Worm (Caenorhabditis elegans) whole organism, L2 larva: ENCODE measurements around the gene ifet-1.

Experiments
- C34F6.9 ChIP-seq: fragments of 150-350 bp; optimal IDR thresholded peaks from 2 replicates; lab custom pipeline; 2014; ENCODE audit warnings: missing biosample characterization, missing genetic modification characterization
- F13H6.1 ChIP-seq: sonication (generic microtip); optimal IDR thresholded peaks from 2 replicates; lab custom pipeline; 2016; ENCODE audit warnings: missing genetic modification characterization, missing compliant biosample characterization
- R02D3.7 ChIP-seq: fragments of 150-350 bp; optimal IDR thresholded peaks from 2 replicates; lab custom pipeline; 2014; ENCODE audit warnings: missing biosample characterization, missing genetic modification characterization
- Y55F3AM.14 ChIP-seq: fragments of 200-800 bp; sonication (Bioruptor generic); optimal IDR thresholded peaks from 2 replicates; lab custom pipeline; 2018; ENCODE audit warnings: mild to moderate bottlenecking, missing genetic modification characterization, missing compliant biosample characterization
- ZK546.5 ChIP-seq: sonication (generic microtip); optimal IDR thresholded peaks from 2 replicates; lab custom pipeline; 2017; ENCODE audit warnings: missing biosample characterization, missing genetic modification characterization
- blmp-1 ChIP-seq: sonication (generic microtip); optimal IDR thresholded peaks from 2 replicates; lab custom pipeline; 2017; ENCODE audit warnings: missing genetic modification characterization, mild to moderate bottlenecking, missing compliant biosample characterization, antibody characterized with exemption, moderate library complexity; ENCODE audit not compliant: insufficient read depth
- ceh-16 ChIP-seq: fragments of 150-350 bp; optimal IDR thresholded peaks from 2 replicates; lab custom pipeline; 2014; ENCODE audit warnings: missing biosample characterization, missing genetic modification characterization
- ceh-82 ChIP-seq: fragments of 150-350 bp; optimal IDR thresholded peaks from 2 replicates; lab custom pipeline; 2014; ENCODE audit warnings: missing biosample characterization, missing genetic modification characterization
- crh-2 ChIP-seq: sonication (generic microtip); optimal IDR thresholded peaks from 2 replicates; lab custom pipeline; 2017; ENCODE audit warnings: missing biosample characterization, missing genetic modification characterization
- dmd-4 ChIP-seq: sonication (generic microtip); optimal IDR thresholded peaks from 2 replicates; lab custom pipeline; 2017; ENCODE audit warnings: missing biosample characterization, missing genetic modification characterization
- egl-27 ChIP-seq: sonication (generic microtip); optimal IDR thresholded peaks from 3 replicates; lab custom pipeline; 2017; ENCODE audit warnings: missing biosample characterization, missing genetic modification reagents, missing genetic modification characterization
- elt-1 ChIP-seq: fragments of 150-350 bp; optimal IDR thresholded peaks from 2 replicates; lab custom pipeline; 2014; ENCODE audit warnings: missing biosample characterization, missing genetic modification characterization
- elt-3 ChIP-seq: sonication (generic microtip); optimal IDR thresholded peaks from 2 replicates; lab custom pipeline; 2017; ENCODE audit warnings: missing biosample characterization, missing genetic modification characterization
- fos-1 ChIP-seq: fragments of 150-350 bp; optimal IDR thresholded peaks from 2 replicates; lab custom pipeline; 2014; ENCODE audit warnings: missing biosample characterization, missing genetic modification characterization
- gmeb-1 ChIP-seq: fragments of 150-350 bp; optimal IDR thresholded peaks from 2 replicates; lab custom pipeline; 2014; ENCODE audit warnings: missing biosample characterization, missing genetic modification characterization
- lin-11 ChIP-seq: fragments of 150-350 bp; sonication (generic microtip); optimal IDR thresholded peaks from 2 replicates; lab custom pipeline; 2014; ENCODE audit warnings: missing biosample characterization, missing genetic modification characterization, inconsistent platforms, mixed read lengths
- lin-13 ChIP-seq: fragments of 150-350 bp; optimal IDR thresholded peaks from 2 replicates; lab custom pipeline; 2014; ENCODE audit warnings: missing biosample characterization, missing genetic modification reagents, missing genetic modification characterization
- lin-39 ChIP-seq: fragments of 150-350 bp; optimal IDR thresholded peaks from 2 replicates; lab custom pipeline; 2014; ENCODE audit warnings: missing biosample characterization, missing genetic modification reagents, missing genetic modification characterization
- lsy-2 ChIP-seq, 2 experiments: fragments of 150-350 bp in 1 of 2; sonication (generic microtip) in 1 of 2; optimal IDR thresholded peaks; 2 replicates each; lab custom pipeline; 2014 to 2017; ENCODE audit warnings: missing biosample characterization in 2 of 2, missing genetic modification characterization in 2 of 2
- mdl-1 ChIP-seq, 2 experiments: fragments of 150-350 bp in 1 of 2; sonication (generic microtip) in 1 of 2; optimal IDR thresholded peaks; 2 replicates each; lab custom pipeline; 2017; ENCODE audit warnings: missing biosample characterization in 2 of 2, missing genetic modification characterization in 2 of 2
- nhr-10 ChIP-seq: sonication (generic microtip); optimal IDR thresholded peaks from 2 replicates; lab custom pipeline; 2017; ENCODE audit warnings: missing biosample characterization, missing genetic modification characterization
- nhr-11 ChIP-seq: fragments of 150-350 bp; optimal IDR thresholded peaks from 2 replicates; lab custom pipeline; 2014; ENCODE audit warnings: missing biosample characterization, missing genetic modification characterization
- nhr-129 ChIP-seq: fragments of 150-350 bp; optimal IDR thresholded peaks from 2 replicates; lab custom pipeline; 2014; ENCODE audit warnings: missing biosample characterization, missing genetic modification characterization
- nhr-21 ChIP-seq: fragments of 150-350 bp; optimal IDR thresholded peaks from 2 replicates; lab custom pipeline; 2014; ENCODE audit warnings: missing biosample characterization, missing genetic modification characterization
- nhr-237 ChIP-seq: fragments of 150-350 bp; optimal IDR thresholded peaks from 2 replicates; lab custom pipeline; 2014; ENCODE audit warnings: missing biosample characterization, missing genetic modification characterization
- nhr-25 ChIP-seq: fragments of 150-350 bp; sonication (generic microtip); optimal IDR thresholded peaks from 3 replicates; lab custom pipeline; 2014; ENCODE audit warnings: missing biosample characterization, missing genetic modification characterization
- nhr-6 ChIP-seq: fragments of 150-350 bp; optimal IDR thresholded peaks from 2 replicates; lab custom pipeline; 2014; ENCODE audit warnings: missing biosample characterization, missing genetic modification characterization
- nhr-77 ChIP-seq: fragments of 150-350 bp; optimal IDR thresholded peaks from 2 replicates; lab custom pipeline; 2014; ENCODE audit warnings: missing biosample characterization, missing genetic modification characterization
- sem-4 ChIP-seq: fragments of 150-350 bp; optimal IDR thresholded peaks from 2 replicates; lab custom pipeline; 2014; ENCODE audit warnings: missing biosample characterization, missing genetic modification reagents, missing genetic modification characterization
- skn-1 ChIP-seq: sonication (generic microtip); optimal IDR thresholded peaks from 2 replicates; lab custom pipeline; 2017; ENCODE audit warnings: missing biosample characterization, missing genetic modification characterization
- sma-3 ChIP-seq: sonication (generic microtip); optimal IDR thresholded peaks from 2 replicates; lab custom pipeline; 2016; ENCODE audit warnings: missing genetic modification reagents, missing genetic modification characterization, missing compliant biosample characterization
- sma-9 ChIP-seq, 2 experiments: fragments of 150-350 bp in 1 of 2; sonication (generic microtip) in 1 of 2; optimal IDR thresholded peaks; 2 replicates each; lab custom pipeline; 2014 to 2016; ENCODE audit warnings: missing genetic modification characterization in 2 of 2, mild to moderate bottlenecking in 1 of 2, missing biosample characterization in 1 of 2, missing compliant biosample characterization in 1 of 2, missing genetic modification reagents in 1 of 2, moderate library complexity in 1 of 2
- unc-39 ChIP-seq: fragments of 150-350 bp; optimal IDR thresholded peaks from 2 replicates; lab custom pipeline; 2014; ENCODE audit warnings: missing biosample characterization, missing genetic modification characterization
- unc-55 ChIP-seq: fragments of 150-350 bp; sonication (generic microtip); optimal IDR thresholded peaks from 3 replicates; lab custom pipeline; 2014; ENCODE audit warnings: missing biosample characterization, missing genetic modification reagents, missing genetic modification characterization
- ztf-1 ChIP-seq: fragments of 200-800 bp; sonication (Bioruptor generic); conservative IDR thresholded peaks from 2 replicates; pipeline ENCODE4 v1.3.6; 2022; ENCODE audit warnings: missing genetic modification characterization, missing compliant biosample characterization
- ztf-11 ChIP-seq: sonication (generic microtip); optimal IDR thresholded peaks from 2 replicates; lab custom pipeline; 2017; ENCODE audit warnings: missing biosample characterization, missing genetic modification characterization
- ztf-4 ChIP-seq: fragments of 150-350 bp; optimal IDR thresholded peaks from 2 replicates; lab custom pipeline; 2014; ENCODE audit warnings: missing biosample characterization, missing genetic modification characterization

Gene ifet-1

DNA sequence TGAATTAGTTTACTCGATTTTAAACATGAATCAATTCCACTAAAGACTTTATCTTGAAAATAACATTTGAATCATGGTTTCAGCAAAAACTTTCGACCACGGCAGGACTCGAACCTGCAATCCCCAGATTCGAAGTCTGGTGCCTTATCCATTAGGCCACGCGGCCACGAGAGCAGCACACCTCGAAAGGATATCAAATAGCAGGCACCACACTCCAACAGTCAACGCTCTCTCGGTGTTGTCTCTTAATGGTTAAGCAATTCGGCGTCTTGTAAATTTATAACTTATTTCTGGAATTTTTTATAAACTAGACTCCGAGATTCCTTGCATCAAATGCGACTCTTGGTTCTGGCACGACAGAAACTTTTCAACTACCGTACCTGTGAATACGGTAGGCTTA is 4.2 kb downstream of the ifet-1 start:
- TF ChIP-seq elt-3 (tag; lab: Kevin White, UChicago) (no peak), lin-13 (peak; percentile 56), unc-39 (tag; lab: Kevin White, UChicago) (no peak), mdl-1 (tag; optimal IDR thresholded peaks at IDR 0.05; lab: Kevin White, UChicago) (no peak), unc-55 (GFP tag; lab: Kevin White, UChicago) (peak; percentile 52), egl-27 (tag; lab: Kevin White, UChicago) (no peak), nhr-10 (tag; lab: Kevin White, UChicago) (no peak), sma-9 (GFP tag; optimal IDR thresholded peaks at IDR 0.05; lab: Kevin White, UChicago) (peak; percentile 55), sma-9 (tag; optimal IDR thresholded peaks at IDR 0.05; lab: Kevin White, UChicago) (no peak), crh-2 (tag; lab: Kevin White, UChicago) (peak; percentile 61), ceh-82 (no peak), nhr-11 (tag; lab: Kevin White, UChicago) (no peak), nhr-77 (no peak), nhr-21 (tag; lab: Kevin White, UChicago) (peak; percentile 74), nhr-237 (no peak), dmd-4 (tag; lab: Kevin White, UChicago) (no peak), ztf-4 (peak; percentile 2), Y55F3AM.14 (GFP tag; lab: Kevin White, UChicago) (peak; percentile 63), sem-4 (tag; lab: Kevin White, UChicago) (peak; percentile 45), fos-1 (tag; lab: Kevin White, UChicago) (peak; percentile 59), nhr-129 (tag; lab: Kevin White, UChicago) (peak; percentile 73), ztf-1 (GFP tag; lab: Robert Waterston, UW) (no peak), sma-3 (GFP tag; lab: Kevin White, UChicago) (peak; percentile 63), ZK546.5 (tag; lab: Kevin White, UChicago) (no peak), C34F6.9 (peak; percentile 44), F13H6.1 (tag; lab: Kevin White, UChicago) (peak; percentile 55), gmeb-1 (peak; percentile 50), skn-1 (tag; lab: Kevin White, UChicago) (no peak), ztf-11 (tag; lab: Kevin White, UChicago) (no peak), lin-11 (tag; lab: Kevin White, UChicago) (peak; percentile 35), lsy-2 (tag; optimal IDR thresholded peaks at IDR 0.05; lab: Kevin White, UChicago) (peak; percentile 61 to 78), blmp-1 (tag; lab: Kevin White, UChicago) (peak; percentile 4), elt-1 (tag; lab: Kevin White, UChicago) (no peak), nhr-25 (tag; lab: Kevin White, UChicago) (peak; percentile 30)

DNA sequence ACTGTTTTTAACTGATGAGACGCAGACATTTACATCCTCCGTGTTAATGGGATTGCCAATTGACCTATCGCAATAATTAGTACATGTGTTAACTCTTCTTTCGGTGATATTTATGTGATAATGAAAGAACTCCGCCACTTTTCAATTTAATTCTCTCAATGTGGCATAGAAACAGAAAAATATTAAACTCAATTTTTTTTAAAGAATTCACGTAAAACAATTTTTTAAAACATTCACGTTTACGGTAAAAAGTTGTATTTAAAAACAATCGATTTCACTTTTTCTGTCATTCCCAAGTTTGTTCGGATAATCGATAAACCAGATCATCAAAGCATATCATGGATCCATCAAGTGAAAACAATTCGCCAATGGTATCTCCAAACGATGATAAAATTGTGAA is 6.1 kb downstream of the ifet-1 start, which contains the start of gene mstr-2:
Gene mstr-2, plus strand, starts transcription at position 301 of the 400 bp plus-strand sequence.
- TF ChIP-seq lin-39 (tag; lab: Kevin White, UChicago) (no peak), ceh-16 (no peak), ztf-1 (GFP tag; lab: Robert Waterston, UW) (no peak), nhr-6 (tag; lab: Kevin White, UChicago) (no peak), R02D3.7 (tag; lab: Kevin White, UChicago) (no peak), lin-13 (no peak), egl-27 (tag; lab: Kevin White, UChicago) (no peak), nhr-129 (tag; lab: Kevin White, UChicago) (no peak)

DNA sequence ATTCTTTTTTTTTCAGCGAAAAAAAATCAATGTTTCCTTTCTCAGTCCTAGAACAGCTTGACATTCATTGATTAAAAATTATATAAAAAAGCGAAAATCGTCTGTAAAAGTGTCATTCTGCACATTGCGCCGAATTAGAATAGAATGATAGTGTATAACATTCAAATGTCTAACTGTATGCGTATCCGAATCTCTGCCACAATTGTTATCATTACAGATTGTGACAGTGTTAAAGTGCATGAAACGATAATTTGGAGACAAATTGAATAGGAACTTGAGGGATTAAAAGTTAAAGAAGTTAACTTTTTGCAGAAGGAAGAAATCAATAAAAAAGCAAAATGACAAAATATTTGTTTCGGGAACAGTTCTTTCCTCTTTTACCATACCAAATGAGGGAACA is 6.6 kb downstream of the ifet-1 start:
- peak; percentile 72 for TF ChIP-seq fos-1 (tag; lab: Kevin White, UChicago)
- no peak for TF ChIP-seq elt-3 (tag; lab: Kevin White, UChicago)
- TF ChIP-seq sma-9 (GFP tag; optimal IDR thresholded peaks at IDR 0.05; lab: Kevin White, UChicago), result peak; percentile 31
- no peak for TF ChIP-seq sma-9 (tag; optimal IDR thresholded peaks at IDR 0.05; lab: Kevin White, UChicago)

DNA sequence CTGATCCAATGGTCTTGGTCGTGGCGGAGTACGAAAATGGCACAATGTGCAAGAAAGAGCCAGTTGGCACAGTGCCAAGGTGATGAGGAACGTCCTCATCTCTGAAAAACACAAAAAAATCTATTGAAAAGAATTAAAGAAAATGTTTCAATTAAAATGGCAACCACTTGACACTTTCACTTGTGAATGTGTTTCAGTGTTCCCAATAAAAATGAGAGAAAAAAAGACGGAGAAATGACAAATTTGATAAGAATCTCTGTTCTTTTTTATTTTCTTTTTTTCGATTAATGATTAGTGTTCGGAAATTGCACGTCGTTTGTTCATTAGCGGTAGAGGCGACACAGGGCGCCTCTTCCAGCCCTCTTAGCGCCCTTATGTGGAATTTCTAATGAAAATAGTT is 7.7 kb downstream of the ifet-1 start, which contains the start of gene ndg-4:
Gene ndg-4, minus strand, starts transcription at position 101 of the 400 bp plus-strand sequence.
- TF ChIP-seq blmp-1 (tag; lab: Kevin White, UChicago) (peak; percentile 27), ztf-1 (GFP tag; lab: Robert Waterston, UW) (no peak)
